Fruit fly (Drosophila melanogaster) whole organism: ENCODE measurements around the gene PAPLA1.

Source experiments
- CG8478 ChIP-seq: fragments of >200 bp; optimal IDR thresholded peaks from 2 replicates; lab custom pipeline; 2018; ENCODE audit warnings: inconsistent platforms
- Dll ChIP-seq: fragments of >200 bp; optimal IDR thresholded peaks from 2 replicates; lab custom pipeline; 2017
- EcR ChIP-seq, 2 experiments: fragments of >200 bp; optimal IDR thresholded peaks; 2 replicates each; lab custom pipeline; 2017; ENCODE audit warnings: missing biosample characterization in 2 of 2, missing genetic modification characterization in 2 of 2, missing genetic modification reagents in 2 of 2
- pan ChIP-seq: fragments of >200 bp; optimal IDR thresholded peaks from 2 replicates; lab custom pipeline; 2017
- psq ChIP-seq: fragments of >200 bp; optimal IDR thresholded peaks from 2 replicates; lab custom pipeline; 2017
- usp ChIP-seq: fragments of >200 bp; optimal IDR thresholded peaks from 2 replicates; lab custom pipeline; 2017; ENCODE audit warnings: missing biosample characterization, missing genetic modification characterization, mixed read lengths

Gene PAPLA1

DNA sequence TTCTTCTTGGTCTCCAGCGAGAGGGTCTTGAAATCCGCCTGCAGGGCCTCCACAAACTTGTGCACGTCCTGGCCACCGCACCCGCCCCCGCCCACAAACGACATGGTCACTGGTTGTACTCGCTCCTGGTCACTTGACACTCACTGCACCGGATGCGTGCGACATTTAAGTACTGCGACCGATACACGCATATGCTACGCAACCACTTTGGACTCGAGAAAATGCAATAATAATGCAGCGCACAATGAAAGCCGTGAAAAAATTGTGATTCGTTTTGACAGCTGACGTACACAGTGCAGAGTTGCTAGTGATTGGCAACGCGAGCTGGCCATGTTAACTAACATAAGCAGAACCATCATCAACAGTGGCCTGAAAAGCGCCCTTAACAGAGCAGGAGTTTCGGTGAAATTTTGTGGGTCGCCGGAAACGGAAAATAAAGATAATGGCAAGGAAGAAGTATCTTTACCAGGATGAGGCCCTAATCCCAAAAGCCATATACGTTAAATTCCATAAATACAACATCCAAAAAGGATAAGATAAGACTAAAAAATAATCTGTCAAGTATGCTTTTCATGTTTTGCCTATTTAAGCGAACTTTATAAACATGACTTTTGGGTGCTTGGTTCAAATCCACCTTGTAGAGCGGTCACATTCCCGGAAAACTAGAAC, 35.6 kb downstream of the PAPLA1 start, which contains the start of the genes mon2 and CG8673:
mon2 (minus strand) TSS at position 300 of the 669 bp plus-strand sequence.
CG8673 (plus strand) TSS at position 619 of the 669 bp plus-strand sequence.
- no peak for TF ChIP-seq CG8478
- TF ChIP-seq pan, result no peak

- TF ChIP-seq CG8478 (no peak), EcR (GFP tag; optimal IDR thresholded peaks at IDR 0.05; lab: Kevin White, UChicago) (no peak), pan (no peak)
Measured at dm6 chr2L:8116632-8117193, 42.7 kb downstream of the PAPLA1 start.

dm6 chr2L:8110549-8111438, 48.6 kb downstream of the PAPLA1 start:
- TF ChIP-seq pan, result no peak
- TF ChIP-seq usp (GFP tag; lab: Kevin White, UChicago), result no peak
- TF ChIP-seq Dll (lab: Kevin White, UChicago), result no peak
- no peak for TF ChIP-seq CG8478
- no peak for TF ChIP-seq psq (lab: Kevin White, UChicago)
- TF ChIP-seq EcR (GFP tag; optimal IDR thresholded peaks at IDR 0.05; lab: Kevin White, UChicago), result no peak

DNA sequence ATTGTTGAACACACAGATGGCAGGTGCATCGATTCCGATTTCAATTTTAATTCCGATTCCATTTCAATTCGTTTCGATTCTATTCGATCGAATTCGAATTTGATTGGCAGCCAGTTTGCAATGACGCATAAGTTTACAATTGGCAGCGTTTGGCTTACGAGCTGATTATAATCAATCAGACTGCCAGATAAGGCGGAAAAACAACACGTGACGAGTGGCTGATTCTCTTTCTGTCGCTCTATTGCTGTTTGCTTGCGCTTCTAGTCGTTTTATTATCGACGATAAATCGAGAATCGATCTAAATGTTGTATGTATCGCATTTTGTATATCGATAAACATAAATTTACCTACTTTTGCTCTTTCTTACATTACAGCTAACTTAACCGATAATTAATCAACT, 54.7 kb downstream of the PAPLA1 start:
- TF ChIP-seq EcR (GFP tag; optimal IDR thresholded peaks at IDR 0.05; lab: Kevin White, UChicago), result no peak
- TF ChIP-seq pan, result no peak

DNA sequence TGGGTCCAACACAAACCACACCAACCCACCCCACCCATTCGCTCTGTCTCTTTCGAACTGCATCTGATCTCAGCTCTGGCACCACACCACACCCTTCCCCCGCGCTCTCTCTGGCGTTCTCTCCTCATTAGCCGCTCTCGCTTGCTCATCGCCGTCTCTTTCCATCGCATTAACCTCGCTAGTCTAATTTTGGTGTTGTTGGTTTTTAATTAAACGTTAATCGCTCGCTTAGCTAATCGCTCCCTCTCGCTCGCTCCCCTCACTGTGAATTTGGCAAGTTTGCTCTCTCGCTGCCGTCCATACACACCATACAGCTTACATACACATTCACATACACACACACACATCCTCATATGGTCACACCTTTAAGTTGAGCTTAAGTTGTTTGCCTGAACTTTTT, 55.3 kb downstream of the PAPLA1 start:
- TF ChIP-seq pan, result no peak
- TF ChIP-seq CG8478, result peak; percentile 49

dm6 chr2L:8103073-8103472, 56.4 kb downstream of the PAPLA1 start:
- no peak for TF ChIP-seq psq (lab: Kevin White, UChicago)
- no peak for TF ChIP-seq EcR (GFP tag; optimal IDR thresholded peaks at IDR 0.05; lab: Kevin White, UChicago)
- TF ChIP-seq usp (GFP tag; lab: Kevin White, UChicago), result no peak
- no peak for TF ChIP-seq CG8478
- TF ChIP-seq pan, result peak; percentile 46

- TF ChIP-seq CG8478 (no peak), EcR (GFP tag; optimal IDR thresholded peaks at IDR 0.05; lab: Kevin White, UChicago) (no peak), Dll (lab: Kevin White, UChicago) (no peak), psq (lab: Kevin White, UChicago) (no peak), usp (GFP tag; lab: Kevin White, UChicago) (no peak), pan (no peak)
Measured at dm6 chr2L:8100489-8101352, 58.7 kb downstream of the PAPLA1 start.

DNA sequence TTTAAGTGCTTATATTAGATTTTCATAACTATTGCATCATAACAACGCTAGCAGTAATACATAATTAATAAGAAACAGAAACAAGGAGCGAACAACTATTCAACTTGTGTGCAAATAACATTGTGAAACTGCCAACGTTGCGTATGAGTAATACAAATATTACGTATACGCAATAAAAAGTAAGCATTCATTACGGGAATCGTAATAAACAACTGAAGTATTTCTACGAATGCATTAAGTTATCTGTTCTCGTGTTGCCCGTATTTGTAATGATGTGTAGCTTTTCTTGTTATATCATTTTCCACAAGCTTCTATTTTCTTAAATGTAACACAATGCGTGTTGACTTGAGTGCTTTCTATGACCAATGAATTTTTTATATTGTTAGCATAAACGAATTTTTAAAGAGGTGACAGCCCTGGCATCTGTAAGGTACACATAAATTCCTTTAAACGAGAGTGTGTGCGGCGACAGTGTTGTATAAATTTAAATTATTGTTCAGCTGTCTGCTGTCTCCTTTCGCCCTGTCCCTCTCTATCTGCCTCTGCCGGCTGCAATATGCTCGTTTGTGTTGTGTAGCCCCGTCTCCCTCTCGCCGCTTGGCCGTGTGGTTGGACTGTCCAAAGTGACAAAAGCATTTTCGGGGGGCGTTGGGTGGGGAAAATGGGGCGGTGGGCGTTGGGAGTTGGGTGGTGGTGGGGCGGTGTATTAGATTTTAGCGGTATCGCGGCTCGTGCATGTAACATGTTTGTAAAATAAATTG, 59.6 kb downstream of the PAPLA1 start:
- TF ChIP-seq CG8478 (peak; percentile 23), Dll (lab: Kevin White, UChicago) (no peak), usp (GFP tag; lab: Kevin White, UChicago) (no peak), EcR (GFP tag; optimal IDR thresholded peaks at IDR 0.05; lab: Kevin White, UChicago) (no peak), pan (no peak), psq (lab: Kevin White, UChicago) (no peak)

- TF ChIP-seq Dll (lab: Kevin White, UChicago) (no peak), CG8478 (no peak), pan (no peak), psq (lab: Kevin White, UChicago) (no peak), EcR (GFP tag; optimal IDR thresholded peaks at IDR 0.05; lab: Kevin White, UChicago) (no peak), usp (GFP tag; lab: Kevin White, UChicago) (no peak)
Measured at dm6 chr2L:8099050-8099449, 60.4 kb downstream of the PAPLA1 start.

DNA sequence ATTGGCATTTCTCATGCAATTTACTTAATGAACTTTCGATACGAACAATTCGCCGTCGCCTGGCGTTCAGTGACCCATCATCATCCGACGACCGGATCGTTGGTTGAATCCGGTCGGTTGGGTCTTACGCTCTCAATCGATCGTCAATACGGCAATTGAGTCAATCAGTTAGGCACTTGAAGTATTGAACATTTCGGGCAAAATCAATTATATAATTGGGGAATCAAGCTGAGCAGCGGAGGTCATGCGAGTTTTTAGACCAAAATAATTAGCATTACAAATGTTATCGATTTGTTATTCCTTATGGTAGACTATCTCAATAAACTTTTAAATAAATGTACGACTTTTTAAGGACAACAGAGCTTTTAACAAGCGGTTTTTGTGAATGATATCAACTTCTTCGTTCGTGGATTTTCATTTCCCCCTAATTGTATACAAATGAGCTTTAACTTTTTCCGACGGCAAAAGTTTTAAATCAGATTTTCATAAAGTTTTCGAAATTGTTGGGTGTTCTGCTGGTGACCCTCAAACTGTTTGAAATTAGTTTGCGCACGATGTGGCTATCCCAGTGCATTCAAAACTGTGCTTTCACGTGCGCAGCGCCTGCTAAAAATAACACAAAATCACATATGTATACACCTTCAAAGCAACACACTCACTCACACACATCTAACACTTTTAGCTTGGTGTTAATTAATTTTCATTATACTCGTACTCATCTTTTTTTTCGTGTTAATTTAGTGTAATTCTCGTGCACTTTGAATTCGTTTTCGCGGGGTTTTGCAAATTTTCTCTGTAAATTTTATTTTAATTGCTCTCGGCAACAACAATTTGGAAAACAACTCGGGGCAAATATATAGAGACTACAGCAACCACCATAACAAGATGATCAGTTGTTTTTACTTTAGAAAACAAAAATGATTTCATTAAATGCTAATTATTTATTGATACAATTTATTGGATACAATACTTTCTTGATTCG, 61.2 kb downstream of the PAPLA1 start:
- TF ChIP-seq EcR (GFP tag; optimal IDR thresholded peaks at IDR 0.05; lab: Kevin White, UChicago) (no peak), Dll (lab: Kevin White, UChicago) (no peak), psq (lab: Kevin White, UChicago) (no peak), usp (GFP tag; lab: Kevin White, UChicago) (no peak), CG8478 (no peak), pan (no peak)
